Worm (Caenorhabditis elegans): ENCODE measurements around the gene R05D3.9.

DNA sequence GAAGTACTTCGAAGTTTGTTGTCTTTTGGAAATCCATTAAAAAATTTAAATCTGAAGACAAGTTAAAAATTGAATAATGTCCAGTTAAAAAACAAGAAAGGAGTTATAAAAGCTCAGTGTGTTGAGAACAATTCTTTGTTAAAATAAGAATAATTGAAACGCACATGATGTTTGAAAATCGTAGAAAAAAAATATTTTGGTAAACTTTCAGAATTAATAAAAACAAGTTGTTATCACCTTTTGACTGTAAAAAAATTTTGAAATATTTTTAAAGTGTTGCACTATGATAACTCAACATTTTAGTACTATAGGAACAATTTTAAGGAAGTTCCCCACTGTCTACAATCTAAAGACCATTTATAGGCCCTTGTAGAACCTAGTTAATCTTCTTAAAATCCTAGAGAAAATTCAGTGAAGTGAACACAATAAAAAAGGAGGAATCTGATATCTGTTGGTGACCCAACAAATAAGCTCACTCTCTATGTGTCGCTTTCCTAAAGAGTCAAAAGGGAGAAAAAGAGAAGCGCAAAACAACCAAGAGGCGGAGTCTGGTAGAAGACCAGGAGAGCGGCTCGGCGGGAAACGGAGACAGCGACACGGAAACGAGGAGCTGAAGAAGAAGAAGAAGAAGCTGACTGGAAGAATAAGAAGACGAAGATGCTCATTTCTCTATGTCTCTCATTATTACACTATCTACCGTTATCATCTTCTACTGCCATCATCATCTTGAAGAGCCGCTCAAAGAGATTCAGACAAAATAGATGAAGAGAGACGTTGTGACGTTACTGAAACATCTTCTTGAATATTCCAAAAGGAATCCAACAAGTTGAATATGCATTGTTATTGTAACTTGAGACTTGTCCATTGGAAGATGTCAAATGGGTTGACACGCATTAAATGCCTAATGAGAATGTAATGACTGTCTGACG is 26.1 kb upstream of the R05D3.9 start, which contains the start of gene ZK353.10:
- no peak for TF ChIP-seq pqm-1 (tag; optimal IDR thresholded peaks at IDR 0.05)
- no peak for TF ChIP-seq ZK546.5 (tag; optimal IDR thresholded peaks at IDR 0.05)
- no peak for TF ChIP-seq unc-62 (GFP tag; optimal IDR thresholded peaks at IDR 0.05)
- no peak for TF ChIP-seq mdl-1 (tag; optimal IDR thresholded peaks at IDR 0.05)
- TF ChIP-seq ama-1 (optimal IDR thresholded peaks at IDR 0.05), result no peak
- no peak for TF ChIP-seq nhr-77 (tag; optimal IDR thresholded peaks at IDR 0.05)
- TF ChIP-seq nhr-25 (tag; optimal IDR thresholded peaks at IDR 0.05), result no peak
- no peak for TF ChIP-seq sea-2 (GFP tag; optimal IDR thresholded peaks at IDR 0.05)
- TF ChIP-seq mml-1 (tag; optimal IDR thresholded peaks at IDR 0.05), result no peak
- no peak for TF ChIP-seq fkh-2 (tag; optimal IDR thresholded peaks at IDR 0.05)
- TF ChIP-seq nhr-11 (tag; optimal IDR thresholded peaks at IDR 0.05), result no peak
- TF ChIP-seq egl-5 (tag; optimal IDR thresholded peaks at IDR 0.05), result no peak
- TF ChIP-seq fkh-10 (GFP tag; optimal IDR thresholded peaks at IDR 0.05), result no peak
